Worm (Caenorhabditis elegans): Measurements from ENCODE around the gene daf-4.

The daf-4 gene

DNA sequence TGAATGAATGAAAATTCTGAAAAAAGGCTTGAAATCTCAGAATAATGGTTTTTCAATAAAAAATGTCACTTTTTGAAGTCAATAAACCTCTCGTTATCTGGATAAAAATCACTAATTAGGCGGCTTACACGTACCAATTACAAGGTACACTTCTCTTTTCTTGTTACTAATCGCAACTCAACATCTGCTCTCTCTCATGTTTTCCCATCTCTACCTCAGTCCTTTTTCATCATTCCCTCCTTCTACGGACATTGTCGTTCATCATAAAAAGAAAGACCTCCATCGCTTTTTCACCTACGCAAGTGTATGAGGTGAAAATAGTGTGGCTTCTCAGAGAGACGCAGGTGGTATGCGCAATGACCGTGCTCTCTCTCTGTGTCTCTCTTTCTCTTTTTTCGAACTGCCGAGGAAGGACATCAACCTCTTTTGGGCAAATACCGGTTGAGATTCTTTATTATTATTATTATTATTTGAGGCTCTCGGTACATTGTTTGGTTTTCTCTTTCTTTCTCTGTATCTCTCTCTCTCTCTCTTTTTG lies 43.1 kb downstream of the daf-4 start:
- TF ChIP-seq crh-2 (tag; optimal IDR thresholded peaks at IDR 0.05) (peak; percentile 32), blmp-1 (tag; optimal IDR thresholded peaks at IDR 0.05; ENCODE audit: insufficient read depth) (no peak), nhr-23 (tag; optimal IDR thresholded peaks at IDR 0.05) (no peak), nhr-129 (tag; optimal IDR thresholded peaks at IDR 0.05) (peak; percentile 15), unc-62 (GFP tag; optimal IDR thresholded peaks at IDR 0.05) (no peak), unc-39 (tag; optimal IDR thresholded peaks at IDR 0.05) (no peak), dmd-4 (tag; optimal IDR thresholded peaks at IDR 0.05) (no peak), Y55F3AM.14 (GFP tag; optimal IDR thresholded peaks at IDR 0.05) (no peak), nhr-237 (tag; optimal IDR thresholded peaks at IDR 0.05) (no peak), lin-39 (tag; optimal IDR thresholded peaks at IDR 0.05) (no peak), sma-3 (GFP tag; optimal IDR thresholded peaks at IDR 0.05) (no peak), sma-9 (GFP tag; optimal IDR thresholded peaks at IDR 0.05) (no peak), sma-9 (tag; optimal IDR thresholded peaks at IDR 0.05) (no peak), fos-1 (tag; optimal IDR thresholded peaks at IDR 0.05) (peak; percentile 49), ztf-11 (tag; optimal IDR thresholded peaks at IDR 0.05) (no peak), ZK546.5 (tag; optimal IDR thresholded peaks at IDR 0.05) (no peak), ceh-16 (tag; optimal IDR thresholded peaks at IDR 0.05) (peak; percentile 65), ama-1 (optimal IDR thresholded peaks at IDR 0.05) (no peak), F13H6.1 (tag; optimal IDR thresholded peaks at IDR 0.05) (peak; percentile 5), nhr-10 (tag; optimal IDR thresholded peaks at IDR 0.05) (no peak), nhr-21 (tag; optimal IDR thresholded peaks at IDR 0.05) (no peak), nhr-6 (tag; optimal IDR thresholded peaks at IDR 0.05) (no peak), lin-13 (GFP tag; optimal IDR thresholded peaks at IDR 0.05) (no peak), alr-1 (tag; optimal IDR thresholded peaks at IDR 0.05) (no peak), zag-1 (tag; optimal IDR thresholded peaks at IDR 0.05) (no peak), elt-3 (tag; optimal IDR thresholded peaks at IDR 0.05) (no peak), lsy-2 (tag; optimal IDR thresholded peaks at IDR 0.05) (no peak), nhr-25 (tag; optimal IDR thresholded peaks at IDR 0.05) (peak; percentile 31), aly-2 (tag; optimal IDR thresholded peaks at IDR 0.05) (no peak), mab-5 (tag; optimal IDR thresholded peaks at IDR 0.05) (no peak), C34F6.9 (tag; optimal IDR thresholded peaks at IDR 0.05) (peak; percentile 34), elt-1 (tag; optimal IDR thresholded peaks at IDR 0.05) (no peak)

DNA sequence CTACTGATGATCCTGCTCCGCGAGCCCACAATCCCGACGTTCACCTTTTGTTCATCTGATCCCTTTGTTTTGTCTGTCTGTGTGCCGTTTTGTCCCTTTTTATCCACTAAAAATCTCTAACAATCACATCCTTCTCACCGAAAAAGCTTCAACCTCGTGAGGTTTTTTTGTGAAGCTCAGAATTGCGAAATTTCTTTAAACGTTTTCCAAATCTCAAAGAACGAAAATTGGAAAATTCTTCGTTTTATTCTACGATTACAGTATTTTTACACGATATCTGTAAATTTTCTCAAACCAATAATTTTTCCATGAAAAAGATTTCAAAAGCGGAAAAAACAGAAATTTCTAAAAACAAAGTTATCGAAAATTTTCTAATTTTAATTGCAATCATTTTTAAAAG lies 49.3 kb downstream of the daf-4 start:
- TF ChIP-seq R02D3.7 (tag; optimal IDR thresholded peaks at IDR 0.05) (no peak), sma-9 (GFP tag; optimal IDR thresholded peaks at IDR 0.05) (no peak), sma-9 (tag; optimal IDR thresholded peaks at IDR 0.05) (no peak), nhr-77 (tag; optimal IDR thresholded peaks at IDR 0.05) (no peak), zag-1 (tag; optimal IDR thresholded peaks at IDR 0.05) (no peak), nhr-10 (tag; optimal IDR thresholded peaks at IDR 0.05) (no peak), gmeb-1 (tag; optimal IDR thresholded peaks at IDR 0.05) (no peak), unc-55 (GFP tag; optimal IDR thresholded peaks at IDR 0.05) (no peak), aly-2 (tag; optimal IDR thresholded peaks at IDR 0.05) (no peak)

DNA sequence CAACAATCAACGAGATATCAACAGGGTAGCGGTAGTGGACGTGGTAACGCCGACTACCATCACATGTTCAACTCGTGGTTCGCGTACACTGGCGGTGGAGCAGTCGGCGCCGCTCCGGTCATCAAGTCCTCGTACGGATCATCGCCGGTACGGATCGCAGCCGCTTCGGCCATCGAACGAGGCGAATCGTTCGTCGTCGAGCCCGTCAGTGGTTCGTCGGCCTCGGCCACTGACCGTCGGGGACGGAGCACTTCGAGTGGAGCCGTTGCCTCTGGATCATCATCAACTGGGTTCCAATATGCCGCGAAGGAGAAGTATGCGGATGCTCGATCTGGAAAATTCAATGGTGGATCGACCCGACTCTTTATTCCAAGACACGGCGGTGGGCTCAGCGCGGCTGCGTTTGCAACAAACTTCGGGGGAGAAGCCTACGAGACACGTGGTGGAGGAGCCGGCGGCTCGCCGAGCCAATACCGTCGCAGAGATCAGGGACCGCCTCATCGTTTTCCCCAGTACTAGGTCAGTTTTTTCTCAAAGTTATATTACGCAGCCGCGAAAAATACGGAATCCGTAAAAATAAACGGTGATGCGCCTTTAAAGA lies 50.5 kb downstream of the daf-4 start:
- TF ChIP-seq crh-2 (tag; optimal IDR thresholded peaks at IDR 0.05) (no peak), nhr-10 (tag; optimal IDR thresholded peaks at IDR 0.05) (no peak), ceh-16 (tag; optimal IDR thresholded peaks at IDR 0.05) (no peak), peb-1 (tag; optimal IDR thresholded peaks at IDR 0.05) (no peak), R02D3.7 (tag; optimal IDR thresholded peaks at IDR 0.05) (no peak), elt-3 (tag; optimal IDR thresholded peaks at IDR 0.05) (no peak), ztf-4 (tag; optimal IDR thresholded peaks at IDR 0.05) (no peak), C34F6.9 (tag; optimal IDR thresholded peaks at IDR 0.05) (no peak), nhr-129 (tag; optimal IDR thresholded peaks at IDR 0.05) (no peak), skn-1 (tag; optimal IDR thresholded peaks at IDR 0.05) (no peak), sem-4 (tag; optimal IDR thresholded peaks at IDR 0.05) (no peak), aly-2 (tag; optimal IDR thresholded peaks at IDR 0.05) (no peak), unc-62 (GFP tag; optimal IDR thresholded peaks at IDR 0.05) (no peak), Y55F3AM.14 (GFP tag; optimal IDR thresholded peaks at IDR 0.05) (no peak)
